Worm (Caenorhabditis elegans): ENCODE results near the gene srx-67.

- TF ChIP-seq spr-1 (tag; optimal IDR thresholded peaks at IDR 0.05) (no peak), lin-13 (GFP tag; optimal IDR thresholded peaks at IDR 0.05) (no peak), unc-39 (tag; optimal IDR thresholded peaks at IDR 0.05) (no peak), zag-1 (tag; optimal IDR thresholded peaks at IDR 0.05) (no peak), nhr-76 (tag; optimal IDR thresholded peaks at IDR 0.05) (no peak), dmd-9 (GFP tag; IDR thresholded peaks at IDR 0.05) (no peak)
These were observed 26.8 kb downstream of the srx-67 start for ce11 chrV:3943364-3943763.

All from whole organism, L4 larva.